Fruit fly (Drosophila melanogaster) whole organism, embryonic: ENCODE measurements around the gene CG32537.

ENCODE experiments used
- Awh ChIP-seq: fragments of 200-800 bp; sonication (Bioruptor generic); IDR thresholded peaks from 2 replicates; pipeline ENCODE4, ENCODE4 v1.3.6; 2022; ENCODE audit warnings: missing biosample characterization, missing genetic modification characterization
- BtbVII ChIP-seq: fragments of 200-800 bp; sonication (Bioruptor generic); optimal IDR thresholded peaks from 3 replicates; lab custom pipeline; 2017; ENCODE audit warnings: missing biosample characterization, mild to moderate bottlenecking, missing genetic modification characterization
- C15 ChIP-seq: fragments of 200-800 bp; sonication (Bioruptor generic); IDR thresholded peaks from 3 replicates; pipeline ENCODE4 v1.3.6; 2022; ENCODE audit warnings: missing biosample characterization, missing genetic modification characterization
- CG10321 ChIP-seq: fragments of 200-800 bp; sonication (Bioruptor generic); IDR thresholded peaks from 2 replicates; pipeline ENCODE4 v1.3.6; 2022; ENCODE audit warnings: missing biosample characterization, missing genetic modification characterization
- CG12155 ChIP-seq: fragments of 200-800 bp; sonication (Bioruptor generic); optimal IDR thresholded peaks from 3 replicates; lab custom pipeline; 2016; ENCODE audit warnings: missing biosample characterization, missing genetic modification characterization
- CG12236 ChIP-seq: fragments of 200-800 bp; sonication (Bioruptor generic); optimal IDR thresholded peaks from 2 replicates; lab custom pipeline; 2016; ENCODE audit warnings: missing biosample characterization, missing genetic modification characterization
- CG1603 ChIP-seq: fragments of 200-800 bp; sonication (Bioruptor generic); optimal IDR thresholded peaks from 2 replicates; lab custom pipeline; 2019; ENCODE audit warnings: missing biosample characterization, mild to moderate bottlenecking, missing genetic modification characterization, moderate library complexity
- CG17612 ChIP-seq: fragments of 200-800 bp; sonication (Bioruptor generic); IDR thresholded peaks from 2 replicates; pipeline ENCODE4 v1.3.6; 2022; ENCODE audit warnings: missing biosample characterization, missing genetic modification characterization
- CG18011 ChIP-seq: fragments of 200-800 bp; sonication (Bioruptor generic); optimal IDR thresholded peaks from 2 replicates; lab custom pipeline; 2017; ENCODE audit warnings: missing biosample characterization, missing genetic modification characterization, mild to moderate bottlenecking, moderate library complexity, missing genotype
- CG18599 ChIP-seq: fragments of 200-800 bp; sonication (Bioruptor generic); optimal IDR thresholded peaks from 3 replicates; lab custom pipeline; 2017; ENCODE audit warnings: missing biosample characterization, missing genetic modification characterization, mild to moderate bottlenecking, moderate library complexity, missing genetic modification reagents
- CG2889 ChIP-seq: fragments of 200-800 bp; sonication (Bioruptor generic); IDR thresholded peaks from 3 replicates; pipeline ENCODE4 v1.3.6; 2022; ENCODE audit warnings: missing biosample characterization, missing genetic modification characterization
- CG30020 ChIP-seq: fragments of 200-800 bp; optimal IDR thresholded peaks from 2 replicates; lab custom pipeline; 2019; ENCODE audit warnings: missing biosample characterization, mild to moderate bottlenecking, missing genetic modification characterization, moderate library complexity
- CG3847 ChIP-seq: fragments of 200-800 bp; sonication (Bioruptor generic); IDR thresholded peaks from 2 replicates; pipeline ENCODE4 v1.3.6; 2022; ENCODE audit warnings: missing biosample characterization, missing genetic modification characterization
- CG4424 ChIP-seq: fragments of 200-800 bp; sonication (Bioruptor generic); optimal IDR thresholded peaks from 3 replicates; lab custom pipeline; 2016; ENCODE audit warnings: missing biosample characterization, missing genetic modification characterization
- CG5953 ChIP-seq: fragments of 200-800 bp; sonication (Bioruptor generic); IDR thresholded peaks from 2 replicates; pipeline ENCODE4 v1.3.6; 2022; ENCODE audit warnings: missing biosample characterization, missing genetic modification characterization
- CG7963 ChIP-seq: fragments of 200-800 bp; sonication (Bioruptor generic); IDR thresholded peaks from 3 replicates; pipeline ENCODE4 v1.3.6; 2022; ENCODE audit warnings: missing biosample characterization, missing genetic modification characterization; ENCODE audit not compliant: partially characterized antibody
- CG7987 ChIP-seq: fragments of 200-800 bp; sonication (Bioruptor generic); optimal IDR thresholded peaks from 2 replicates; lab custom pipeline; 2018; ENCODE audit warnings: missing biosample characterization, mild to moderate bottlenecking, missing genetic modification characterization, moderate library complexity
- CG8359 ChIP-seq: fragments of 200-800 bp; sonication (Bioruptor generic); optimal IDR thresholded peaks from 2 replicates; lab custom pipeline; 2017; ENCODE audit warnings: missing biosample characterization, mild to moderate bottlenecking, missing genetic modification characterization, borderline replicate concordance
- CG8924 ChIP-seq: fragments of 200-800 bp; optimal IDR thresholded peaks from 3 replicates; lab custom pipeline; 2019; ENCODE audit warnings: missing biosample characterization, mild to moderate bottlenecking, missing genetic modification characterization, moderate library complexity
- CG9609 ChIP-seq: fragments of 200-800 bp; sonication (Bioruptor generic); optimal IDR thresholded peaks from 3 replicates; lab custom pipeline; 2016; ENCODE audit warnings: missing biosample characterization, missing genetic modification characterization
- CoRest ChIP-seq: fragments of 200-800 bp; sonication (Bioruptor generic); optimal IDR thresholded peaks from 3 replicates; lab custom pipeline; 2018; ENCODE audit warnings: missing biosample characterization, mild to moderate bottlenecking, missing genetic modification characterization, moderate library complexity
- E2f2 ChIP-seq: fragments of 200-800 bp; sonication (Bioruptor generic); IDR thresholded peaks from 2 replicates; pipeline ENCODE4 v1.3.6; 2022; ENCODE audit warnings: missing biosample characterization, missing genetic modification characterization
- ERR ChIP-seq: fragments of 200-800 bp; sonication (Bioruptor generic); optimal IDR thresholded peaks from 2 replicates; lab custom pipeline; 2016; ENCODE audit warnings: missing biosample characterization, missing genetic modification characterization
- Hmx ChIP-seq: fragments of 200-800 bp; sonication (Bioruptor generic); optimal IDR thresholded peaks from 2 replicates; lab custom pipeline; 2016; ENCODE audit warnings: missing biosample characterization, missing genetic modification characterization
- Hr51 ChIP-seq, 2 experiments: fragments of 200-800 bp; sonication (Bioruptor generic); optimal IDR thresholded peaks; 2 replicates in 1 of 2; 3 replicates in 1 of 2; lab custom pipeline; 2016 to 2018; ENCODE audit warnings: missing biosample characterization in 2 of 2, missing genetic modification characterization in 2 of 2, mild to moderate bottlenecking in 1 of 2, moderate library complexity in 1 of 2
- Jarid2 ChIP-seq: fragments of 200-800 bp; sonication (Bioruptor generic); optimal IDR thresholded peaks from 3 replicates; lab custom pipeline; 2017; ENCODE audit warnings: mild to moderate bottlenecking, missing biosample characterization, missing genetic modification reagents, missing genetic modification characterization
- Nf-YB ChIP-seq: fragments of 200-800 bp; sonication (Bioruptor generic); optimal IDR thresholded peaks from 3 replicates; lab custom pipeline; 2019; ENCODE audit warnings: missing biosample characterization, mild to moderate bottlenecking, missing genetic modification characterization, moderate library complexity
- Oli ChIP-seq: fragments of 200-800 bp; sonication (Bioruptor generic); optimal IDR thresholded peaks from 2 replicates; lab custom pipeline; 2018; ENCODE audit warnings: missing biosample characterization, mild to moderate bottlenecking, missing genetic modification characterization, moderate library complexity
- Ptx1 ChIP-seq: fragments of 200-800 bp; sonication (Bioruptor generic); IDR thresholded peaks from 2 replicates; pipeline ENCODE4 v1.3.6; 2022; ENCODE audit warnings: missing biosample characterization, missing genetic modification characterization
- Spps ChIP-seq: fragments of 200-800 bp; sonication (Bioruptor generic); optimal IDR thresholded peaks from 2 replicates; lab custom pipeline; 2018; ENCODE audit warnings: missing biosample characterization, mild to moderate bottlenecking, missing genetic modification characterization
- Sry-β ChIP-seq: fragments of 200-800 bp; sonication (Bioruptor generic); optimal IDR thresholded peaks from 2 replicates; lab custom pipeline; 2018; ENCODE audit warnings: missing biosample characterization, mild to moderate bottlenecking, missing genetic modification characterization, moderate library complexity
- ap ChIP-seq: fragments of 200-800 bp; sonication (Bioruptor generic); IDR thresholded peaks from 2 replicates; pipeline ENCODE4 v1.3.6; 2022; ENCODE audit warnings: missing biosample characterization, missing genetic modification characterization
- cwo ChIP-seq: fragments of 200-800 bp; sonication (Bioruptor generic); optimal IDR thresholded peaks from 3 replicates; lab custom pipeline; 2017; ENCODE audit warnings: missing biosample characterization, missing genetic modification characterization, mild to moderate bottlenecking, moderate library complexity, missing genetic modification reagents
- dmrt99B ChIP-seq: fragments of 200-800 bp; sonication (Bioruptor generic); optimal IDR thresholded peaks from 2 replicates; lab custom pipeline; 2018; ENCODE audit warnings: missing biosample characterization, mild to moderate bottlenecking, missing genetic modification characterization, moderate library complexity
- ewg ChIP-seq: fragments of 200-800 bp; sonication (Bioruptor generic); optimal IDR thresholded peaks from 3 replicates; lab custom pipeline; 2017; ENCODE audit warnings: mild to moderate bottlenecking, missing biosample characterization, missing genetic modification reagents, missing genetic modification characterization
- gce ChIP-seq: fragments of 200-800 bp; sonication (Bioruptor generic); IDR thresholded peaks from 3 replicates; pipeline ENCODE4 v1.3.6; 2022; ENCODE audit warnings: missing biosample characterization, missing genetic modification characterization
- gcm2 ChIP-seq: fragments of 200-800 bp; sonication (Bioruptor generic); optimal IDR thresholded peaks from 2 replicates; lab custom pipeline; 2016; ENCODE audit warnings: missing biosample characterization, missing genetic modification characterization
- insv ChIP-seq, 2 experiments: fragments of 200-800 bp; sonication (Bioruptor generic); optimal IDR thresholded peaks; 3 replicates each; lab custom pipeline; 2016 to 2018; ENCODE audit warnings: missing biosample characterization in 2 of 2, missing genetic modification characterization in 2 of 2
- knrl ChIP-seq: fragments of 200-800 bp; sonication (Bioruptor generic); IDR thresholded peaks from 3 replicates; pipeline ENCODE4 v1.3.6; 2022; ENCODE audit warnings: missing biosample characterization, missing genetic modification characterization; ENCODE audit not compliant: partially characterized antibody
- nom ChIP-seq: fragments of 200-800 bp; sonication (Bioruptor generic); optimal IDR thresholded peaks from 2 replicates; lab custom pipeline; 2017; ENCODE audit warnings: missing biosample characterization, missing genetic modification characterization, mild to moderate bottlenecking, moderate library complexity, missing genetic modification reagents
- p53 ChIP-seq: fragments of 200-800 bp; sonication (Bioruptor generic); optimal IDR thresholded peaks from 2 replicates; lab custom pipeline; 2016; ENCODE audit warnings: missing biosample characterization, missing genetic modification characterization
- pita ChIP-seq: fragments of 200-800 bp; sonication (Bioruptor generic); optimal IDR thresholded peaks from 2 replicates; lab custom pipeline; 2017; ENCODE audit warnings: missing biosample characterization, mild to moderate bottlenecking, missing genetic modification characterization
- prd ChIP-seq, 3 experiments: fragments of >200 bp in 2 of 3; fragments of 200-800 bp in 1 of 3; sonication (Bioruptor generic) in 1 of 3; optimal IDR thresholded peaks in 2 of 3; IDR thresholded peaks in 1 of 3; 2 replicates in 2 of 3; 3 replicates in 1 of 3; pipeline versions ENCODE4 v1.3.6 to Lab custom; 2017 to 2022; ENCODE audit warnings: missing biosample characterization in 1 of 3, missing genetic modification characterization in 1 of 3
- ro ChIP-seq: fragments of 200-800 bp; sonication (Bioruptor generic); IDR thresholded peaks from 2 replicates; pipeline ENCODE4 v1.3.6; 2022; ENCODE audit warnings: missing biosample characterization, missing genetic modification characterization
- salm ChIP-seq: fragments of 200-800 bp; sonication (Bioruptor generic); optimal IDR thresholded peaks from 2 replicates; lab custom pipeline; 2018; ENCODE audit warnings: missing biosample characterization, mild to moderate bottlenecking, missing genetic modification characterization
- sob ChIP-seq: fragments of 200-800 bp; sonication (Bioruptor generic); IDR thresholded peaks from 2 replicates; pipeline ENCODE4 v1.3.6; 2022; ENCODE audit warnings: missing biosample characterization, missing genetic modification characterization
- ssp ChIP-seq: fragments of 200-800 bp; sonication (Bioruptor generic); IDR thresholded peaks from 2 replicates; pipeline ENCODE4 v1.3.6; 2022; ENCODE audit warnings: missing biosample characterization, missing genetic modification characterization
- unc-4 ChIP-seq: fragments of 200-800 bp; sonication (Bioruptor generic); IDR thresholded peaks from 2 replicates; pipeline ENCODE4 v1.3.6; 2022; ENCODE audit warnings: missing biosample characterization, missing genetic modification characterization; ENCODE audit not compliant: partially characterized antibody
- vvl ChIP-seq: fragments of 200-800 bp; sonication (Bioruptor generic); IDR thresholded peaks from 2 replicates; pipeline ENCODE4 v1.3.6; 2022; ENCODE audit warnings: missing biosample characterization, missing genetic modification characterization

Gene CG32537

dm6 chrX:19307810-19308456 is 31.6 kb upstream of the CG32537 start, which contains the start of gene CG8051 (continued):
- TF ChIP-seq gce (GFP tag; lab: Robert Waterston, UW) (no peak), Spps (tag; lab: Kevin White, UChicago) (no peak), CG8359 (GFP tag; lab: Kevin White, UChicago) (no peak), ERR (peak; percentile 24), p53 (no peak), ssp (GFP tag; lab: Robert Waterston, UW) (peak; percentile 72), E2f2 (GFP tag; lab: Robert Waterston, UW) (no peak), CG18599 (GFP tag; lab: Kevin White, UChicago) (no peak), C15 (GFP tag; lab: Robert Waterston, UW) (no peak), unc-4 (GFP tag; lab: Robert Waterston, UW) (no peak), CG7963 (GFP tag; lab: Robert Waterston, UW) (no peak), dmrt99B (tag; lab: Kevin White, UChicago) (peak; percentile 0), salm (no peak), CG17612 (no peak), CG2889 (GFP tag; lab: Robert Waterston, UW) (no peak), BtbVII (GFP tag; lab: Kevin White, UChicago) (no peak), gcm2 (GFP tag; lab: Kevin White, UChicago) (no peak), CG9609 (GFP tag; lab: Kevin White, UChicago) (no peak), CG12236 (GFP tag; lab: Kevin White, UChicago) (no peak), CG5953 (no peak), CG12155 (GFP tag; lab: Kevin White, UChicago) (no peak), CG18011 (GFP tag; lab: Kevin White, UChicago) (no peak), Sry-β (GFP tag; lab: Kevin White, UChicago) (no peak), Awh (no peak), Ptx1 (GFP tag; lab: Robert Waterston, UW) (0 out of 2 replicates have a peak, but pooled peaks have one; percentile 13), cwo (GFP tag; lab: Kevin White, UChicago) (peak; percentile 36), CG3847 (GFP tag; lab: Robert Waterston, UW) (no peak), nom (GFP tag; lab: Kevin White, UChicago) (no peak), ewg (no peak), Hr51 (GFP tag; optimal IDR thresholded peaks at IDR 0.05; lab: Kevin White, UChicago) (peak in 1 of 2 experiments; percentile 13), CG4424 (GFP tag; lab: Kevin White, UChicago) (no peak), CG1603 (tag; lab: Kevin White, UChicago) (peak; percentile 3), vvl (GFP tag; lab: Robert Waterston, UW) (no peak), prd (optimal IDR thresholded peaks at IDR 0.05; lab: Kevin White, UChicago) (no peak), prd (GFP tag; IDR thresholded peaks at IDR 0.05; lab: Robert Waterston, UW) (0 out of 3 replicates have a peak, but pooled peaks have one; percentile 16), Nf-YB (GFP tag; lab: Kevin White, UChicago) (no peak), CG30020 (no peak), Jarid2 (no peak), sob (GFP tag; lab: Robert Waterston, UW) (peak; percentile 40; the same call in 1 of the 2 replicates), CG8924 (tag; lab: Kevin White, UChicago) (no peak), knrl (no peak), ap (GFP tag; lab: Robert Waterston, UW) (no peak), ro (GFP tag; lab: Robert Waterston, UW) (no peak), Oli (tag; lab: Kevin White, UChicago) (no peak), insv (GFP tag; optimal IDR thresholded peaks at IDR 0.05; lab: Kevin White, UChicago) (no peak), Hmx (no peak), CG7987 (peak; percentile 54), CG10321 (GFP tag; lab: Robert Waterston, UW) (no peak), CoRest (tag; lab: Kevin White, UChicago) (no peak), pita (GFP tag; lab: Kevin White, UChicago) (no peak)
